Worm (Caenorhabditis elegans) whole organism, L4 larva: Measurements from ENCODE around the gene ostb-1.

Source experiments
- D1046.2 ChIP-seq: fragments of 200-800 bp; sonication (Bioruptor generic); IDR thresholded peaks from 2 replicates; pipeline ENCODE4 v1.3.6; 2022; ENCODE audit warnings: missing genetic modification characterization, missing compliant biosample characterization
- F10B5.3 ChIP-seq: sonication (generic microtip); optimal IDR thresholded peaks from 2 replicates; lab custom pipeline; 2016; ENCODE audit warnings: mild to moderate bottlenecking, missing genetic modification characterization, missing compliant biosample characterization
- R02D3.7 ChIP-seq: fragments of 150-350 bp; sonication (generic microtip); optimal IDR thresholded peaks from 3 replicates; lab custom pipeline; 2014; ENCODE audit warnings: missing biosample characterization, missing genetic modification characterization
- aha-1 ChIP-seq: fragments of 150-350 bp; peaks from one replicate; lab custom pipeline; 2014; ENCODE audit warnings: missing biosample characterization, missing genetic modification characterization
- aly-2 ChIP-seq: sonication (generic microtip); optimal IDR thresholded peaks from 2 replicates; lab custom pipeline; 2018; ENCODE audit warnings: missing biosample characterization, missing genetic modification characterization
- ceh-32 ChIP-seq: sonication (generic microtip); optimal IDR thresholded peaks from 2 replicates; lab custom pipeline; 2016; ENCODE audit warnings: mild to moderate bottlenecking, missing genetic modification characterization, missing compliant biosample characterization; ENCODE audit not compliant: poor library complexity
- daf-16 ChIP-seq, 3 experiments: sonication (generic microtip); optimal IDR thresholded peaks; 2 replicates each; lab custom pipeline; 2016 to 2017; ENCODE audit warnings: missing genetic modification characterization in 3 of 3, missing genetic modification reagents in 3 of 3, mild to moderate bottlenecking in 2 of 3, missing compliant biosample characterization in 2 of 3, missing biosample characterization in 1 of 3, moderate library complexity in 1 of 3
- daf-19 ChIP-seq: fragments of 200-800 bp; sonication (Bioruptor generic); conservative IDR thresholded peaks from 2 replicates; pipeline ENCODE4 v1.3.6; 2022; ENCODE audit warnings: missing genetic modification characterization, missing compliant biosample characterization
- dmd-6 ChIP-seq: fragments of 200-800 bp; sonication (Bioruptor generic); IDR thresholded peaks from 2 replicates; pipeline ENCODE4 v1.3.6; 2022; ENCODE audit warnings: missing genetic modification reagents, missing genetic modification characterization, missing compliant biosample characterization
- dmd-9 ChIP-seq: fragments of 200-800 bp; sonication (Bioruptor generic); IDR thresholded peaks from 2 replicates; pipeline ENCODE4 v1.3.6; 2022; ENCODE audit warnings: missing genetic modification reagents, missing genetic modification characterization, missing compliant biosample characterization
- dpl-1 ChIP-seq: fragments of 150-350 bp; optimal IDR thresholded peaks from 2 replicates; lab custom pipeline; 2014; ENCODE audit warnings: missing biosample characterization, missing genetic modification reagents, missing genetic modification characterization
- duxl-1 ChIP-seq: sonication (generic microtip); optimal IDR thresholded peaks from 2 replicates; lab custom pipeline; 2016; ENCODE audit warnings: mild to moderate bottlenecking, missing genetic modification characterization, moderate library complexity, missing compliant biosample characterization; ENCODE audit not compliant: poor library complexity
- dve-1 ChIP-seq: sonication (generic microtip); optimal IDR thresholded peaks from 2 replicates; lab custom pipeline; 2017; ENCODE audit warnings: antibody characterized with exemption, mild to moderate bottlenecking, missing genetic modification characterization, missing compliant biosample characterization; ENCODE audit not compliant: insufficient read depth
- gei-8 ChIP-seq: fragments of 200-800 bp; sonication (Bioruptor generic); optimal IDR thresholded peaks from 2 replicates; lab custom pipeline; 2018; ENCODE audit warnings: mild to moderate bottlenecking, missing genetic modification characterization, missing compliant biosample characterization
- hlh-11 ChIP-seq: fragments of 200-800 bp; sonication (Bioruptor generic); optimal IDR thresholded peaks from 2 replicates; lab custom pipeline; 2018; ENCODE audit warnings: mild to moderate bottlenecking, missing genetic modification characterization, missing compliant biosample characterization
- hmg-1.1 ChIP-seq: fragments of 200-800 bp; sonication (Bioruptor generic); IDR thresholded peaks from 2 replicates; pipeline ENCODE4 v1.3.6; 2022; ENCODE audit warnings: missing genetic modification reagents, missing genetic modification characterization, missing compliant biosample characterization
- lin-1 ChIP-seq: fragments of 200-800 bp; sonication (Bioruptor generic); IDR thresholded peaks from 2 replicates; pipeline ENCODE4 v1.3.6; 2022; ENCODE audit warnings: missing genetic modification reagents, missing genetic modification characterization, missing compliant biosample characterization
- lin-29 ChIP-seq: fragments of 200-800 bp; sonication (Bioruptor generic); IDR thresholded peaks from 2 replicates; pipeline ENCODE4 v1.3.6; 2022; ENCODE audit warnings: missing genetic modification reagents, missing genetic modification characterization, missing compliant biosample characterization
- lsy-2 ChIP-seq, 2 experiments: fragments of 150-350 bp in 1 of 2; sonication (generic microtip) in 1 of 2; optimal IDR thresholded peaks; 2 replicates each; lab custom pipeline; 2014 to 2017; ENCODE audit warnings: missing biosample characterization in 2 of 2, missing genetic modification characterization in 2 of 2
- madf-5 ChIP-seq, 2 experiments: fragments of 200-800 bp; sonication (Bioruptor generic); IDR thresholded peaks; 2 replicates each; pipeline ENCODE4 v1.3.6; 2022; ENCODE audit warnings: missing compliant biosample characterization in 2 of 2, missing genetic modification characterization in 2 of 2
- mdt-29 ChIP-seq: fragments of 200-800 bp; sonication (Bioruptor generic); IDR thresholded peaks from 2 replicates; pipeline ENCODE4 v1.3.6; 2022; ENCODE audit warnings: missing genetic modification reagents, missing genetic modification characterization, missing compliant biosample characterization
- mep-1 ChIP-seq: fragments of 150-350 bp; sonication (generic microtip); optimal IDR thresholded peaks from 3 replicates; lab custom pipeline; 2014; ENCODE audit warnings: missing biosample characterization, missing genetic modification characterization
- mes-2 ChIP-seq: sonication (generic microtip); optimal IDR thresholded peaks from 2 replicates; lab custom pipeline; 2016; ENCODE audit warnings: missing genotype, mild to moderate bottlenecking, missing genetic modification characterization, missing compliant biosample characterization; ENCODE audit not compliant: poor library complexity, severe bottlenecking
- nhr-11 ChIP-seq: fragments of 150-350 bp; optimal IDR thresholded peaks from 2 replicates; lab custom pipeline; 2014; ENCODE audit warnings: missing biosample characterization, missing genetic modification characterization
- nhr-111 ChIP-seq: fragments of 200-800 bp; sonication (Bioruptor generic); optimal IDR thresholded peaks from 2 replicates; lab custom pipeline; 2018; ENCODE audit warnings: mild to moderate bottlenecking, missing genetic modification characterization, missing compliant biosample characterization
- nhr-237 ChIP-seq: sonication (generic microtip); optimal IDR thresholded peaks from 2 replicates; lab custom pipeline; 2017; ENCODE audit warnings: missing biosample characterization, missing genetic modification characterization
- pha-4 ChIP-seq, 2 experiments: fragments of 150-350 bp in 1 of 2; fragments of 200-800 bp in 1 of 2; sonication (Bioruptor generic) in 1 of 2; IDR thresholded peaks in 1 of 2; optimal IDR thresholded peaks in 1 of 2; 2 replicates each; pipeline versions ENCODE4 v1.3.6 to Lab custom; 2014 to 2022; ENCODE audit warnings: missing genetic modification characterization in 2 of 2, missing genetic modification reagents in 2 of 2, missing biosample characterization in 1 of 2, missing compliant biosample characterization in 1 of 2
- php-3 ChIP-seq: fragments of 200-800 bp; sonication (Bioruptor generic); IDR thresholded peaks from 2 replicates; pipeline ENCODE4 v1.3.6; 2022; ENCODE audit warnings: missing genetic modification reagents, missing genetic modification characterization, missing compliant biosample characterization
- rbr-2 ChIP-seq: sonication (generic microtip); optimal IDR thresholded peaks from 2 replicates; lab custom pipeline; 2016; ENCODE audit warnings: missing genotype, missing genetic modification characterization, missing compliant biosample characterization
- set-16 ChIP-seq: fragments of 200-800 bp; sonication (Bioruptor generic); IDR thresholded peaks from 2 replicates; pipeline ENCODE4 v1.3.6; 2022; ENCODE audit warnings: missing genetic modification reagents, missing genetic modification characterization, missing compliant biosample characterization
- spr-1 ChIP-seq: sonication (generic microtip); optimal IDR thresholded peaks from 2 replicates; lab custom pipeline; 2016; ENCODE audit warnings: mild to moderate bottlenecking, missing genetic modification characterization, missing compliant biosample characterization
- spr-3 ChIP-seq: fragments of 200-800 bp; sonication (Bioruptor generic); optimal IDR thresholded peaks from 2 replicates; lab custom pipeline; 2018; ENCODE audit warnings: mild to moderate bottlenecking, missing genetic modification characterization, missing compliant biosample characterization
- unc-62 ChIP-seq, 3 experiments: fragments of 150-350 bp in 1 of 3; sonication (generic microtip); optimal IDR thresholded peaks in 2 of 3; peaks in 1 of 3; 1 replicate in 1 of 3; 2 replicates in 2 of 3; lab custom pipeline; 2014 to 2017; ENCODE audit warnings: missing biosample characterization in 3 of 3, missing genetic modification characterization in 3 of 3, missing genetic modification reagents in 3 of 3, missing genotype in 1 of 3
- zag-1 ChIP-seq: fragments of 150-350 bp; optimal IDR thresholded peaks from 2 replicates; lab custom pipeline; 2014; ENCODE audit warnings: missing biosample characterization, missing genetic modification characterization
- zip-2 ChIP-seq: fragments of 150-350 bp; optimal IDR thresholded peaks from 2 replicates; lab custom pipeline; 2014; ENCODE audit warnings: missing biosample characterization, missing genetic modification characterization
- ztf-11 ChIP-seq: fragments of 150-350 bp; optimal IDR thresholded peaks from 2 replicates; lab custom pipeline; 2014; ENCODE audit warnings: missing biosample characterization, missing genetic modification characterization

The ostb-1 gene

ce11 chrII:7842053-7842452 lies 22.3 kb upstream of the ostb-1 start, which contains the start of gene klp-3:
Gene klp-3 (plus strand): TSS chrII:7842353.
- no peak for TF ChIP-seq pha-4 (GFP tag; IDR thresholded peaks at IDR 0.05; lab: Robert Waterston, UW)
- TF ChIP-seq pha-4 (tag; optimal IDR thresholded peaks at IDR 0.05; lab: Kevin White, UChicago), result no peak
- no peak for TF ChIP-seq nhr-237 (tag; lab: Kevin White, UChicago)
- no peak for TF ChIP-seq zag-1 (tag; lab: Kevin White, UChicago)
- TF ChIP-seq set-16 (GFP tag; lab: Robert Waterston, UW), result no peak
- TF ChIP-seq zip-2 (tag; lab: Kevin White, UChicago), result no peak
- TF ChIP-seq lin-29, result no peak
- TF ChIP-seq aha-1 (tag; lab: Kevin White, UChicago), result no peak
- TF ChIP-seq dmd-9, result no peak

DNA sequence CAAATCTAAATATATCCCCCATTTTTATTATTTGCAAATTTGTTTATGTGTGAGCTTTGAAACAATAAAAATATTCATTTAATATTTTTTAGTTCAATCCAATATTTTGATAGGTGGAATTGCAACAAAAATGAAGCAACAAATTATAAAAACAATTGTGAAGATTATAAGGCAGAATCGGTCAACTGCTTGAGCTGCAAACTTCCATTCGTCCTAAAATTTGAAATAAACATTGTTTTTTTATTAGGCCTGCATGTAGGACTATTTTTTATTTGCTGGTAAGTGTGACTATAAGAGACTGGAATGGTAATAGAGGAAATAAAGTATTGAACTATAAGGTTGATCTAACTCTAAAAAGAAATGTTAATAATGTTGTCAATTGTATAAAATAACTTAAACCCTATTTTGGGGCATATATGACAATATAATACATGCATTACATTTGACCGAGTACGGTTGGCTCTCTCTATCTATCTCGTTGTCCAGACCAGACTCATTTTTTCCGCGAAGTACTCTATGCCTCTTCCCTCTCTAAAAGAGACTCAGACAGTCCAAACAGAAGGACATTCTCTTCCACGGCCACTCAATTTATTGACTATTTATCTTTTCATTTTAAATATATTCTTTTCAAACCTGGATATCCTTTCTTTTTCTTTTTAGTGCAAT lies 18.6 kb upstream of the ostb-1 start, which contains the start of gene T09A5.4:
T09A5.4 (plus strand) TSS at position 616 of the 666 bp plus-strand sequence.
- TF ChIP-seq ceh-32 (tag; lab: Kevin White, UChicago), result no peak
- TF ChIP-seq madf-5 (GFP tag; IDR thresholded peaks at IDR 0.05; lab: Robert Waterston, UW), result no peak
- TF ChIP-seq hlh-11 (tag; lab: Kevin White, UChicago), result no peak
- peak in 1 of 2 experiments; percentile 33 for TF ChIP-seq lsy-2 (tag; optimal IDR thresholded peaks at IDR 0.05; lab: Kevin White, UChicago)
- TF ChIP-seq F10B5.3, result no peak
- TF ChIP-seq mes-2 (tag; lab: Kevin White, UChicago), result peak; percentile 45
- TF ChIP-seq unc-62 (GFP tag; optimal IDR thresholded peaks at IDR 0.05 in 1 of 2; lab: Kevin White, UChicago), result peak in 1 of 2 experiments; percentile 92
- TF ChIP-seq unc-62 (tag; optimal IDR thresholded peaks at IDR 0.05; lab: Kevin White, UChicago), result no peak
- TF ChIP-seq duxl-1, result no peak
- no peak for TF ChIP-seq spr-1 (tag; lab: Kevin White, UChicago)
- TF ChIP-seq php-3 (GFP tag; lab: Robert Waterston, UW), result no peak

ce11 chrII:7849697-7850096 lies 14.6 kb upstream of the ostb-1 start, which contains the start of gene acr-7:
Gene acr-7 (minus strand): TSS chrII:7849797.
- TF ChIP-seq daf-19, result no peak
- TF ChIP-seq ztf-11 (tag; lab: Kevin White, UChicago), result no peak
- no peak for TF ChIP-seq spr-3 (GFP tag; lab: Kevin White, UChicago)
- TF ChIP-seq mep-1, result no peak
- TF ChIP-seq dpl-1 (GFP tag; lab: Kevin White, UChicago), result no peak
- no peak for TF ChIP-seq mes-2 (tag; lab: Kevin White, UChicago)
- TF ChIP-seq nhr-11, result no peak
- no peak for TF ChIP-seq gei-8 (GFP tag; lab: Kevin White, UChicago)
- TF ChIP-seq lin-1, result no peak
- TF ChIP-seq dve-1 (tag; lab: Kevin White, UChicago), result no peak
- no peak for TF ChIP-seq R02D3.7 (tag; lab: Kevin White, UChicago)
- no peak for TF ChIP-seq hmg-1.1 (GFP tag; lab: Robert Waterston, UW)
- TF ChIP-seq aly-2 (tag; lab: Kevin White, UChicago), result no peak
- TF ChIP-seq mdt-29, result no peak
- TF ChIP-seq daf-16 (GFP tag; optimal IDR thresholded peaks at IDR 0.05; lab: Kevin White, UChicago), result no peak
- no peak for TF ChIP-seq daf-16 (tag; optimal IDR thresholded peaks at IDR 0.05; lab: Kevin White, UChicago)
- no peak for TF ChIP-seq dmd-6 (GFP tag; lab: Robert Waterston, UW)
- no peak for TF ChIP-seq D1046.2 (GFP tag; lab: Robert Waterston, UW)
- TF ChIP-seq rbr-2, result no peak
- no peak for TF ChIP-seq nhr-111 (GFP tag; lab: Kevin White, UChicago)
- TF ChIP-seq, all 104 proteins: peak for 0
